Worm (Caenorhabditis elegans): Measurements from ENCODE around the gene tbx-32.

tbx-32 gene

DNA sequence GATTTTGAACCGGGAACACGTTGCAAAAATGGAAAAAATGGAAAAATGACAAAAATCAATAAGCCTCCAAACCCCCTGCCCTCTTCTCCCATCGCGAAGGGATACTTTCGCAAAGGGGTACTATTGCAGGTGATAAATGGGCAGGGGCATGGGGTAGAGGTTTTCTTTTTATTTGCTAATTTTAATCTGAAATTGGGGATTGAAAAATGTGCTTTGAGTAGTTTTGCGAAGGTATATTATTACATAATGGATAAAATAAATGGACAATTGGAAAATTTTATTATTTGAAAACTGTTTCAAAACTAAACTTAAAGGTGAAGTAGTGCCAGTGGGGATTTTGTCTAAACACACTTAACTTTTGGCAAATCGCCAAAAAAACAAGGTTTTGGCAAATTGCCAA is 28.3 kb upstream of the tbx-32 start:
- TF ChIP-seq ets-4 (tag; optimal IDR thresholded peaks at IDR 0.05) (peak; percentile 45), dmd-4 (tag; optimal IDR thresholded peaks at IDR 0.05; ENCODE audit: borderline replicate concordance) (peak; percentile 17), ama-1 (optimal IDR thresholded peaks at IDR 0.05) (no peak), nhr-232 (tag; optimal IDR thresholded peaks at IDR 0.05) (peak; percentile 31), Y22D7AL.16 (tag; optimal IDR thresholded peaks at IDR 0.05) (no peak), fkh-10 (GFP tag; optimal IDR thresholded peaks at IDR 0.05) (no peak), K09A11.1 (tag; optimal IDR thresholded peaks at IDR 0.05; ENCODE audit: insufficient read depth) (peak; percentile 62), ceh-34 (tag; optimal IDR thresholded peaks at IDR 0.05) (peak; percentile 77), nhr-11 (tag; optimal IDR thresholded peaks at IDR 0.05) (no peak), rnt-1 (tag; optimal IDR thresholded peaks at IDR 0.05) (peak; percentile 82), fkh-6 (tag; optimal IDR thresholded peaks at IDR 0.05) (peak; percentile 17), fax-1 (tag; optimal IDR thresholded peaks at IDR 0.05) (peak; percentile 33), gmeb-2 (tag; optimal IDR thresholded peaks at IDR 0.05) (peak; percentile 54), ceh-22 (tag; optimal IDR thresholded peaks at IDR 0.05) (no peak), unc-86 (tag; optimal IDR thresholded peaks at IDR 0.05) (peak; percentile 60), pqm-1 (tag; optimal IDR thresholded peaks at IDR 0.05) (peak; percentile 56), T23F11.4 (GFP tag; optimal IDR thresholded peaks at IDR 0.05) (peak; percentile 24), ceh-30 (tag; optimal IDR thresholded peaks at IDR 0.05) (peak; percentile 80), pha-2 (tag; optimal IDR thresholded peaks at IDR 0.05) (no peak), hlh-6 (tag; optimal IDR thresholded peaks at IDR 0.05) (peak; percentile 7), hlh-13 (GFP tag; optimal IDR thresholded peaks at IDR 0.05) (peak; percentile 3), sdc-2 (tag; optimal IDR thresholded peaks at IDR 0.05) (peak; percentile 99), dve-1 (tag; optimal IDR thresholded peaks at IDR 0.05) (peak; percentile 90), sox-2 (GFP tag; IDR thresholded peaks at IDR 0.05) (peak; percentile 59; the same call in 1 of the 2 replicates), unc-55 (GFP tag; optimal IDR thresholded peaks at IDR 0.05) (no peak), unc-3 (GFP tag; conservative IDR thresholded peaks at IDR 0.05) (0 out of 2 replicates have a peak, but pooled peaks have one; percentile 46), unc-3 (tag; optimal IDR thresholded peaks at IDR 0.05) (peak; percentile 55), npax-4 (tag; optimal IDR thresholded peaks at IDR 0.05) (no peak), madf-2 (tag; optimal IDR thresholded peaks at IDR 0.05) (peak; percentile 55), ceh-19 (GFP tag; optimal IDR thresholded peaks at IDR 0.05) (no peak), ceh-14 (tag; optimal IDR thresholded peaks at IDR 0.05) (peak; percentile 81), pag-3 (tag; optimal IDR thresholded peaks at IDR 0.05; ENCODE audit: borderline replicate concordance) (no peak), hlh-8 (tag; optimal IDR thresholded peaks at IDR 0.05) (peak; percentile 37), odd-2 (tag; optimal IDR thresholded peaks at IDR 0.05) (no peak), syd-9 (tag; optimal IDR thresholded peaks at IDR 0.05) (peak; percentile 77), eyg-1 (tag; optimal IDR thresholded peaks at IDR 0.05) (no peak), ceh-2 (tag; optimal IDR thresholded peaks at IDR 0.05) (peak; percentile 50), ceh-24 (tag; optimal IDR thresholded peaks at IDR 0.05) (no peak), pha-4 (tag; optimal IDR thresholded peaks at IDR 0.05) (no peak), ahr-1 (tag; optimal IDR thresholded peaks at IDR 0.05) (peak; percentile 54), ceh-6 (GFP tag; optimal IDR thresholded peaks at IDR 0.05) (no peak), hlh-30 (tag; optimal IDR thresholded peaks at IDR 0.05; ENCODE audit: insufficient read depth) (peak; percentile 17), ceh-45 (GFP tag; IDR thresholded peaks at IDR 0.05) (0 out of 2 replicates have a peak, but pooled peaks have one; percentile 28), F13H6.1 (tag; optimal IDR thresholded peaks at IDR 0.05) (peak; percentile 22), ztf-16 (tag; optimal IDR thresholded peaks at IDR 0.05) (peak; percentile 85), tbx-7 (tag; optimal IDR thresholded peaks at IDR 0.05) (no peak), pat-9 (tag; optimal IDR thresholded peaks at IDR 0.05) (peak; percentile 16), unc-42 (tag; optimal IDR thresholded peaks at IDR 0.05) (peak; percentile 84), sox-4 (tag; optimal IDR thresholded peaks at IDR 0.05) (peak; percentile 67), che-1 (tag; optimal IDR thresholded peaks at IDR 0.05) (peak; percentile 31), tbx-2 (tag; optimal IDR thresholded peaks at IDR 0.05) (peak; percentile 85), mec-3 (tag; optimal IDR thresholded peaks at IDR 0.05; ENCODE audit: borderline replicate concordance) (no peak), zip-5 (tag; optimal IDR thresholded peaks at IDR 0.05) (peak; percentile 13), pax-1 (tag; optimal IDR thresholded peaks at IDR 0.05) (no peak)
